Worm (Caenorhabditis elegans): ENCODE data around the gene lgc-22.

ce11 chrIV:4265224-4265623 lies 35.9 kb upstream of the lgc-22 start, which contains the start of gene F36A4.5:
- TF ChIP-seq nhr-11 (tag; optimal IDR thresholded peaks at IDR 0.05) (no peak), ama-1 (optimal IDR thresholded peaks at IDR 0.05) (no peak), elt-3 (tag; optimal IDR thresholded peaks at IDR 0.05) (no peak), lin-39 (tag; optimal IDR thresholded peaks at IDR 0.05) (no peak), lin-15B (tag; optimal IDR thresholded peaks at IDR 0.05) (no peak), nhr-77 (tag; optimal IDR thresholded peaks at IDR 0.05) (no peak)

All from whole organism, L1 larva.